Worm (Caenorhabditis elegans) whole organism, L4 larva: ENCODE data around the gene gcy-29.

Source experiments
- D1046.2 ChIP-seq: fragments of 200-800 bp; sonication (Bioruptor generic); IDR thresholded peaks from 2 replicates; pipeline ENCODE4 v1.3.6; 2022; ENCODE audit warnings: missing genetic modification characterization, missing compliant biosample characterization
- ZK546.5 ChIP-seq, 2 experiments: sonication (generic microtip); optimal IDR thresholded peaks; 2 replicates each; lab custom pipeline; 2017; ENCODE audit warnings: missing biosample characterization in 2 of 2, missing genetic modification characterization in 2 of 2
- ceh-82 ChIP-seq: sonication (generic microtip); optimal IDR thresholded peaks from 2 replicates; lab custom pipeline; 2017; ENCODE audit warnings: missing biosample characterization, missing genetic modification characterization
- fkh-10 ChIP-seq: fragments of 150-350 bp; optimal IDR thresholded peaks from 2 replicates; lab custom pipeline; 2014; ENCODE audit warnings: missing biosample characterization, missing genetic modification reagents, missing genetic modification characterization
- fos-1 ChIP-seq: fragments of 150-350 bp; optimal IDR thresholded peaks from 2 replicates; lab custom pipeline; 2014; ENCODE audit warnings: missing biosample characterization, missing genetic modification characterization
- nhr-25 ChIP-seq: sonication (generic microtip); optimal IDR thresholded peaks from 2 replicates; lab custom pipeline; 2017; ENCODE audit warnings: missing genetic modification characterization, mild to moderate bottlenecking, missing compliant biosample characterization, antibody characterized with exemption, moderate library complexity, borderline replicate concordance; ENCODE audit not compliant: insufficient read depth
- nhr-77 ChIP-seq: fragments of 150-350 bp; optimal IDR thresholded peaks from 2 replicates; lab custom pipeline; 2014; ENCODE audit warnings: missing biosample characterization, missing genetic modification characterization
- pqm-1 ChIP-seq: sonication (generic microtip); optimal IDR thresholded peaks from 2 replicates; lab custom pipeline; 2017; ENCODE audit warnings: missing biosample characterization, missing genetic modification characterization
- skn-1 ChIP-seq: fragments of 150-350 bp; optimal IDR thresholded peaks from 2 replicates; lab custom pipeline; 2014; ENCODE audit warnings: missing biosample characterization, missing genetic modification characterization
- unc-62 ChIP-seq, 3 experiments: fragments of 150-350 bp in 1 of 3; sonication (generic microtip); optimal IDR thresholded peaks in 2 of 3; peaks in 1 of 3; 1 replicate in 1 of 3; 2 replicates in 2 of 3; lab custom pipeline; 2014 to 2017; ENCODE audit warnings: missing biosample characterization in 3 of 3, missing genetic modification characterization in 3 of 3, missing genetic modification reagents in 3 of 3, missing genotype in 1 of 3

- TF ChIP-seq nhr-77 (tag; lab: Kevin White, UChicago) (no peak), ceh-82 (tag; lab: Kevin White, UChicago) (no peak), nhr-25 (tag; lab: Kevin White, UChicago) (no peak), fkh-10 (GFP tag; lab: Kevin White, UChicago) (no peak), fos-1 (tag; lab: Kevin White, UChicago) (no peak), pqm-1 (tag; lab: Kevin White, UChicago) (no peak), unc-62 (GFP tag; optimal IDR thresholded peaks at IDR 0.05 in 1 of 2; lab: Kevin White, UChicago) (no peak), unc-62 (tag; optimal IDR thresholded peaks at IDR 0.05; lab: Kevin White, UChicago) (no peak), skn-1 (tag; lab: Kevin White, UChicago) (no peak), D1046.2 (GFP tag; lab: Robert Waterston, UW) (no peak), ZK546.5 (tag; optimal IDR thresholded peaks at IDR 0.05; lab: Kevin White, UChicago) (no peak)
Measured at ce11 chrII:14574790-14575189, 26.2 kb upstream of the gcy-29 start.
